Worm (Caenorhabditis elegans) whole organism, young adult: ENCODE results near the gene spp-30.

Source experiments
- B0019.2 ChIP-seq: fragments of 200-800 bp; sonication (Bioruptor generic); conservative IDR thresholded peaks from 2 replicates; pipeline ENCODE4 v1.3.6; 2022; ENCODE audit warnings: missing genetic modification reagents, missing genetic modification characterization, missing compliant biosample characterization
- B0035.1 ChIP-seq: sonication (generic microtip); optimal IDR thresholded peaks from 2 replicates; lab custom pipeline; 2016; ENCODE audit warnings: missing genetic modification characterization, mild to moderate bottlenecking, missing compliant biosample characterization, missing genotype, missing genetic modification reagents
- B0261.1 ChIP-seq: sonication (generic microtip); optimal IDR thresholded peaks from 2 replicates; lab custom pipeline; 2016; ENCODE audit warnings: mild to moderate bottlenecking, missing genetic modification characterization, moderate library complexity, missing compliant biosample characterization
- F10E7.11 ChIP-seq: sonication (generic microtip); optimal IDR thresholded peaks from 2 replicates; lab custom pipeline; 2017; ENCODE audit warnings: mild to moderate bottlenecking, missing genetic modification characterization, moderate library complexity, missing compliant biosample characterization
- F22D6.2 ChIP-seq: sonication (generic microtip); optimal IDR thresholded peaks from 2 replicates; lab custom pipeline; 2016; ENCODE audit warnings: mild to moderate bottlenecking, missing genetic modification characterization, missing compliant biosample characterization
- F23B12.7 ChIP-seq: sonication (generic microtip); optimal IDR thresholded peaks from 2 replicates; lab custom pipeline; 2017; ENCODE audit warnings: missing genetic modification characterization, mild to moderate bottlenecking, missing compliant biosample characterization, antibody characterized with exemption, moderate library complexity; ENCODE audit not compliant: insufficient read depth
- F37B4.10 ChIP-seq: fragments of 200-800 bp; sonication (Bioruptor generic); IDR thresholded peaks from 2 replicates; pipeline ENCODE4 v1.3.6; 2022; ENCODE audit warnings: missing genetic modification characterization, missing compliant biosample characterization
- F55B11.4 ChIP-seq: sonication (generic microtip); optimal IDR thresholded peaks from 2 replicates; lab custom pipeline; 2016; ENCODE audit warnings: missing compliant biosample characterization, missing genetic modification characterization, borderline replicate concordance; ENCODE audit not compliant: insufficient read depth
- F57A8.1 ChIP-seq: fragments of 200-800 bp; sonication (Bioruptor generic); optimal IDR thresholded peaks from 2 replicates; lab custom pipeline; 2018; ENCODE audit warnings: mild to moderate bottlenecking, missing genetic modification characterization, moderate library complexity, missing compliant biosample characterization
- Y53G8AR.9 ChIP-seq: fragments of 200-800 bp; sonication (Bioruptor generic); conservative IDR thresholded peaks from 2 replicates; pipeline ENCODE4 v1.3.6; 2022; ENCODE audit warnings: missing genetic modification reagents, missing genetic modification characterization, missing compliant biosample characterization
- Y95B8A.8 ChIP-seq: fragments of 200-800 bp; sonication (Bioruptor generic); IDR thresholded peaks from 2 replicates; pipeline ENCODE4 v1.3.6; 2022; ENCODE audit warnings: missing genetic modification reagents, missing genetic modification characterization, missing compliant biosample characterization
- ZK185.1 ChIP-seq: sonication (generic microtip); optimal IDR thresholded peaks from 2 replicates; lab custom pipeline; 2016; ENCODE audit warnings: mild to moderate bottlenecking, missing genetic modification characterization, missing compliant biosample characterization; ENCODE audit not compliant: poor library complexity, severe bottlenecking
- aptf-3 ChIP-seq: fragments of 200-800 bp; sonication (Bioruptor generic); IDR thresholded peaks from 2 replicates; pipeline ENCODE4 v1.3.6; 2022; ENCODE audit warnings: missing genetic modification characterization, missing compliant biosample characterization
- athp-1 ChIP-seq: sonication (generic microtip); optimal IDR thresholded peaks from 2 replicates; lab custom pipeline; 2017; ENCODE audit warnings: mild to moderate bottlenecking, missing genetic modification characterization, missing compliant biosample characterization
- attf-3 ChIP-seq: fragments of 200-800 bp; sonication (Bioruptor generic); conservative IDR thresholded peaks from 2 replicates; pipeline ENCODE4 v1.3.6; 2022; ENCODE audit warnings: missing genetic modification reagents, missing genetic modification characterization, missing compliant biosample characterization
- bed-1 ChIP-seq: fragments of 200-800 bp; sonication (Bioruptor generic); IDR thresholded peaks from 2 replicates; pipeline ENCODE4 v1.3.6; 2022; ENCODE audit warnings: missing genetic modification reagents, missing genetic modification characterization, missing compliant biosample characterization
- bed-2 ChIP-seq: fragments of 200-800 bp; sonication (Bioruptor generic); IDR thresholded peaks from 2 replicates; pipeline ENCODE4 v1.3.6; 2022; ENCODE audit warnings: missing genetic modification reagents, missing genetic modification characterization, missing compliant biosample characterization
- ceh-100 ChIP-seq: fragments of 200-800 bp; sonication (Bioruptor generic); IDR thresholded peaks from 2 replicates; pipeline ENCODE4 v1.3.6; 2022; ENCODE audit warnings: missing genetic modification reagents, missing genetic modification characterization, missing compliant biosample characterization
- ceh-27 ChIP-seq: fragments of 200-800 bp; sonication (Bioruptor generic); optimal IDR thresholded peaks from 2 replicates; lab custom pipeline; 2018; ENCODE audit warnings: mild to moderate bottlenecking, missing genetic modification characterization, moderate library complexity, missing compliant biosample characterization
- ceh-79 ChIP-seq: sonication (generic microtip); optimal IDR thresholded peaks from 2 replicates; lab custom pipeline; 2017; ENCODE audit warnings: mild to moderate bottlenecking, missing genetic modification characterization, missing compliant biosample characterization
- dpl-1 ChIP-seq: fragments of 150-350 bp; optimal IDR thresholded peaks from 2 replicates; lab custom pipeline; 2014; ENCODE audit warnings: missing biosample characterization, missing genetic modification reagents, missing genetic modification characterization
- let-526 ChIP-seq: fragments of 200-800 bp; sonication (Bioruptor generic); IDR thresholded peaks from 2 replicates; pipeline ENCODE4 v1.3.6; 2022; ENCODE audit warnings: missing genetic modification reagents, missing genetic modification characterization, missing compliant biosample characterization
- let-607 ChIP-seq, 2 experiments: fragments of 200-800 bp in 1 of 2; sonication (Bioruptor generic) in 1 of 2; sonication (generic microtip) in 1 of 2; optimal IDR thresholded peaks; 2 replicates each; lab custom pipeline; 2016 to 2018; ENCODE audit warnings: mild to moderate bottlenecking in 2 of 2, missing compliant biosample characterization in 2 of 2, missing genetic modification characterization in 2 of 2, moderate library complexity in 2 of 2, missing genotype in 1 of 2
- lin-26 ChIP-seq: fragments of 200-800 bp; sonication (Bioruptor generic); IDR thresholded peaks from 2 replicates; pipeline ENCODE4 v1.3.6; 2022; ENCODE audit warnings: missing genetic modification reagents, missing genetic modification characterization, missing compliant biosample characterization
- lin-40 ChIP-seq: sonication (generic microtip); optimal IDR thresholded peaks from 2 replicates; lab custom pipeline; 2016; ENCODE audit warnings: missing genetic modification characterization, mild to moderate bottlenecking, missing compliant biosample characterization, missing genotype, missing genetic modification reagents
- lsl-1 ChIP-seq: fragments of 200-800 bp; sonication (Bioruptor generic); optimal IDR thresholded peaks from 2 replicates; lab custom pipeline; 2018; ENCODE audit warnings: mild to moderate bottlenecking, missing genetic modification characterization, moderate library complexity, missing compliant biosample characterization
- madf-3 ChIP-seq: fragments of 200-800 bp; sonication (Bioruptor generic); IDR thresholded peaks from 2 replicates; pipeline ENCODE4 v1.3.6; 2022; ENCODE audit warnings: missing genetic modification reagents, missing genetic modification characterization, missing compliant biosample characterization
- madf-8 ChIP-seq: fragments of 200-800 bp; sonication (Bioruptor generic); conservative IDR thresholded peaks from 2 replicates; pipeline ENCODE4 v1.3.6; 2022; ENCODE audit warnings: missing genetic modification reagents, missing genetic modification characterization, missing compliant biosample characterization
- mel-28 ChIP-seq: sonication (generic microtip); optimal IDR thresholded peaks from 2 replicates; lab custom pipeline; 2016; ENCODE audit warnings: borderline replicate concordance, mild to moderate bottlenecking, missing genetic modification characterization, missing compliant biosample characterization
- nfya-2 ChIP-seq: fragments of 200-800 bp; sonication (Bioruptor generic); IDR thresholded peaks from 2 replicates; pipeline ENCODE4 v1.3.6; 2022; ENCODE audit warnings: missing genetic modification reagents, missing genetic modification characterization, missing compliant biosample characterization
- nhr-90 ChIP-seq: sonication (generic microtip); optimal IDR thresholded peaks from 2 replicates; lab custom pipeline; 2016; ENCODE audit warnings: missing genotype, mild to moderate bottlenecking, missing genetic modification characterization, missing compliant biosample characterization
- rcor-1 ChIP-seq: fragments of 200-800 bp; sonication (Bioruptor generic); IDR thresholded peaks from 2 replicates; pipeline ENCODE4 v1.3.6; 2022; ENCODE audit warnings: missing genetic modification reagents, missing genetic modification characterization, missing compliant biosample characterization
- sdz-38 ChIP-seq: sonication (generic microtip); optimal IDR thresholded peaks from 2 replicates; lab custom pipeline; 2016; ENCODE audit warnings: missing genotype, missing genetic modification characterization, missing compliant biosample characterization
- sptf-2 ChIP-seq: fragments of 200-800 bp; sonication (Bioruptor generic); optimal IDR thresholded peaks from 2 replicates; lab custom pipeline; 2018; ENCODE audit warnings: mild to moderate bottlenecking, missing genetic modification characterization, missing compliant biosample characterization
- tbx-9 ChIP-seq: sonication (generic microtip); optimal IDR thresholded peaks from 2 replicates; lab custom pipeline; 2016; ENCODE audit warnings: borderline replicate concordance, missing genetic modification characterization, inconsistent platforms, missing compliant biosample characterization

The spp-30 gene

ce11 chrX:11603234-11604108 lies 25.0 kb downstream of the spp-30 start (continued):
- peak; percentile 81 for TF ChIP-seq Y53G8AR.9 (GFP tag; lab: Robert Waterston, UW)
- peak; percentile 64 for TF ChIP-seq ZK185.1

- TF ChIP-seq lin-26 (GFP tag; lab: Robert Waterston, UW) (0 out of 2 replicates have a peak, but pooled peaks have one; percentile 33), B0261.1 (tag; lab: Kevin White, UChicago) (no peak), ceh-27 (GFP tag; lab: Kevin White, UChicago) (no peak), aptf-3 (0 out of 2 replicates have a peak, but pooled peaks have one; percentile 23), mel-28 (no peak), lsl-1 (GFP tag; lab: Kevin White, UChicago) (no peak), F55B11.4 (tag; lab: Kevin White, UChicago) (no peak), B0035.1 (tag; lab: Kevin White, UChicago) (no peak), ceh-79 (tag; lab: Kevin White, UChicago) (no peak)
Measured at ce11 chrX:11600488-11601106, 27.9 kb downstream of the spp-30 start.

- no peak for TF ChIP-seq F10E7.11
Measured at ce11 chrX:11598839-11599238, 29.6 kb downstream of the spp-30 start.

- TF ChIP-seq athp-1 (no peak), attf-3 (GFP tag; lab: Robert Waterston, UW) (no peak), madf-8 (no peak), B0019.2 (no peak), F37B4.10 (GFP tag; lab: Robert Waterston, UW) (no peak), lin-40 (no peak), tbx-9 (tag; lab: Kevin White, UChicago) (no peak), Y95B8A.8 (no peak), F22D6.2 (tag; lab: Kevin White, UChicago) (no peak), rcor-1 (GFP tag; lab: Robert Waterston, UW) (no peak), F23B12.7 (no peak), ceh-100 (GFP tag; lab: Robert Waterston, UW) (no peak), let-607 (tag; optimal IDR thresholded peaks at IDR 0.05; lab: Kevin White, UChicago) (no peak), bed-1 (no peak), dpl-1 (GFP tag; lab: Kevin White, UChicago) (no peak)
Measured at ce11 chrX:11596876-11597275, 31.6 kb downstream of the spp-30 start.

ce11 chrX:11592539-11592938 lies 35.9 kb downstream of the spp-30 start:
- TF ChIP-seq tbx-9 (tag; lab: Kevin White, UChicago) (no peak), sptf-2 (no peak), bed-2 (GFP tag; lab: Robert Waterston, UW) (no peak), nfya-2 (GFP tag; lab: Robert Waterston, UW) (no peak), sdz-38 (no peak), let-526 (GFP tag; lab: Robert Waterston, UW) (no peak), madf-3 (GFP tag; lab: Robert Waterston, UW) (no peak), lsl-1 (GFP tag; lab: Kevin White, UChicago) (no peak), F57A8.1 (GFP tag; lab: Kevin White, UChicago) (no peak), F55B11.4 (tag; lab: Kevin White, UChicago) (no peak), nhr-90 (tag; lab: Kevin White, UChicago) (no peak)
